Fruit fly (Drosophila melanogaster) whole organism, pupa: Measurements from ENCODE around the gene CG9933.
A peak's percentile ranks its signal among the peaks of the same experiment; 100 is the strongest.

Experiments
- CG13204 ChIP-seq: fragments of 200-800 bp; sonication (Bioruptor generic); optimal IDR thresholded peaks from 2 replicates; lab custom pipeline; 2018; ENCODE audit warnings: missing biosample characterization, mild to moderate bottlenecking, missing genetic modification characterization, moderate library complexity
- CG15710 ChIP-seq: fragments of 200-800 bp; sonication (Bioruptor generic); optimal IDR thresholded peaks from 2 replicates; lab custom pipeline; 2018; ENCODE audit warnings: missing biosample characterization, mild to moderate bottlenecking, missing genetic modification characterization, moderate library complexity
- CG34367 ChIP-seq: fragments of 200-800 bp; sonication (Bioruptor generic); optimal IDR thresholded peaks from 2 replicates; lab custom pipeline; 2018; ENCODE audit warnings: missing biosample characterization, mild to moderate bottlenecking, missing genetic modification characterization
- CG4496 ChIP-seq: fragments of 200-800 bp; sonication (Bioruptor generic); IDR thresholded peaks from 3 replicates; pipeline ENCODE4 v1.3.6; 2022; ENCODE audit warnings: missing biosample characterization, missing genetic modification characterization
- CG9948 ChIP-seq: fragments of 200-800 bp; sonication (Bioruptor generic); optimal IDR thresholded peaks from 2 replicates; lab custom pipeline; 2018; ENCODE audit warnings: missing biosample characterization, mild to moderate bottlenecking, missing genetic modification characterization, moderate library complexity
- fd96Ca ChIP-seq: fragments of 200-800 bp; sonication (Bioruptor generic); IDR thresholded peaks from 3 replicates; pipeline ENCODE4 v1.3.6; 2022; ENCODE audit warnings: missing biosample characterization, missing genetic modification characterization

- TF ChIP-seq CG9948 (tag; lab: Kevin White, UChicago) (peak; percentile 66), CG34367 (peak; percentile 55), CG15710 (peak; percentile 67), CG4496 (GFP tag; lab: Robert Waterston, UW) (peak; percentile 85), CG13204 (GFP tag; lab: Kevin White, UChicago) (no peak), fd96Ca (peak; percentile 89)
Measured at dm6 chr2L:13056022-13056421, 34.9 kb upstream of the CG9933 start.
